Fruit fly (Drosophila melanogaster) whole organism, embryonic: ENCODE data around the gene lectin-28C.

Source experiments
- Ada2b ChIP-seq: fragments of 200-800 bp; sonication (Bioruptor generic); IDR thresholded peaks from 2 replicates; pipeline ENCODE4 v1.3.6; 2022; ENCODE audit warnings: missing biosample characterization, missing genetic modification characterization
- BEAF-32 ChIP-seq: fragments of 200-800 bp; sonication (Bioruptor generic); optimal IDR thresholded peaks from 3 replicates; lab custom pipeline; 2017; ENCODE audit warnings: missing biosample characterization, missing genetic modification characterization, mild to moderate bottlenecking, moderate library complexity, missing genetic modification reagents
- Bdp1 ChIP-seq: fragments of 200-800 bp; sonication (Bioruptor generic); optimal IDR thresholded peaks from 3 replicates; lab custom pipeline; 2016; ENCODE audit warnings: missing biosample characterization, missing genetic modification characterization
- CG10209 ChIP-seq: fragments of 200-800 bp; sonication (Bioruptor generic); optimal IDR thresholded peaks from 3 replicates; lab custom pipeline; 2017; ENCODE audit warnings: missing biosample characterization, mild to moderate bottlenecking, missing genetic modification characterization, missing genetic modification reagents
- CG11696 ChIP-seq: fragments of 200-800 bp; sonication (Bioruptor generic); IDR thresholded peaks from 2 replicates; pipeline ENCODE4 v1.3.6; 2022; ENCODE audit warnings: missing biosample characterization, missing genetic modification characterization
- CG11723 ChIP-seq: fragments of 200-800 bp; sonication (Bioruptor generic); optimal IDR thresholded peaks from 2 replicates; lab custom pipeline; 2017; ENCODE audit warnings: missing biosample characterization, mild to moderate bottlenecking, missing genetic modification characterization
- CG12071 ChIP-seq: fragments of 200-800 bp; sonication (Bioruptor generic); optimal IDR thresholded peaks from 3 replicates; lab custom pipeline; 2018; ENCODE audit warnings: missing biosample characterization, mild to moderate bottlenecking, missing genetic modification characterization
- CG15269 ChIP-seq: fragments of 200-800 bp; sonication (Bioruptor generic); optimal IDR thresholded peaks from 2 replicates; lab custom pipeline; 2018; ENCODE audit warnings: missing biosample characterization, mild to moderate bottlenecking, missing genetic modification characterization, moderate library complexity
- CG1529 ChIP-seq: fragments of 200-800 bp; sonication (Bioruptor generic); optimal IDR thresholded peaks from 3 replicates; lab custom pipeline; 2018; ENCODE audit warnings: missing biosample characterization, missing genetic modification characterization
- CG17568 ChIP-seq: fragments of 200-800 bp; sonication (Bioruptor generic); optimal IDR thresholded peaks from 2 replicates; lab custom pipeline; 2018; ENCODE audit warnings: missing biosample characterization, mild to moderate bottlenecking, missing genetic modification characterization, moderate library complexity
- CG2120 ChIP-seq: fragments of 200-800 bp; sonication (Bioruptor generic); optimal IDR thresholded peaks from 3 replicates; lab custom pipeline; 2016; ENCODE audit warnings: missing biosample characterization, missing genetic modification characterization
- CG32532 ChIP-seq: fragments of 200-800 bp; sonication (Bioruptor generic); IDR thresholded peaks from 2 replicates; pipeline ENCODE4 v1.3.6; 2022; ENCODE audit warnings: missing biosample characterization, missing genetic modification characterization
- CG32767 ChIP-seq: fragments of 200-800 bp; sonication (Bioruptor generic); IDR thresholded peaks from 2 replicates; pipeline ENCODE4 v1.3.6; 2022; ENCODE audit warnings: missing biosample characterization, missing genetic modification characterization
- CG33557 ChIP-seq: fragments of 200-800 bp; sonication (Bioruptor generic); optimal IDR thresholded peaks from 2 replicates; lab custom pipeline; 2019; ENCODE audit warnings: missing biosample characterization, mild to moderate bottlenecking, missing genetic modification characterization, moderate library complexity
- CG3407 ChIP-seq: fragments of 200-800 bp; sonication (Bioruptor generic); optimal IDR thresholded peaks from 2 replicates; lab custom pipeline; 2018; ENCODE audit warnings: missing biosample characterization, mild to moderate bottlenecking, missing genetic modification characterization
- CG34224 ChIP-seq: fragments of 200-800 bp; sonication (Bioruptor generic); IDR thresholded peaks from 3 replicates; pipeline ENCODE4 v1.3.6; 2022; ENCODE audit warnings: missing biosample characterization, missing genetic modification characterization; ENCODE audit not compliant: partially characterized antibody
- CG3847 ChIP-seq: fragments of 200-800 bp; sonication (Bioruptor generic); IDR thresholded peaks from 2 replicates; pipeline ENCODE4 v1.3.6; 2022; ENCODE audit warnings: missing biosample characterization, missing genetic modification characterization
- CG4360 ChIP-seq: fragments of 200-800 bp; sonication (Bioruptor generic); IDR thresholded peaks from 2 replicates; pipeline ENCODE4 v1.3.6; 2022; ENCODE audit warnings: missing biosample characterization, missing genetic modification characterization
- CG43689 ChIP-seq: fragments of 200-800 bp; sonication (Bioruptor generic); IDR thresholded peaks from 2 replicates; pipeline ENCODE4 v1.3.6; 2022; ENCODE audit warnings: missing biosample characterization, missing genetic modification characterization
- CG4617 ChIP-seq: fragments of 200-800 bp; sonication (Bioruptor generic); optimal IDR thresholded peaks from 3 replicates; lab custom pipeline; 2016; ENCODE audit warnings: missing biosample characterization, missing genetic modification characterization, borderline replicate concordance
- CG7556 ChIP-seq: fragments of 200-800 bp; sonication (Bioruptor generic); optimal IDR thresholded peaks from 2 replicates; lab custom pipeline; 2017; ENCODE audit warnings: missing biosample characterization, mild to moderate bottlenecking, missing genetic modification characterization
- CG8388 ChIP-seq: fragments of 200-800 bp; sonication (Bioruptor generic); optimal IDR thresholded peaks from 2 replicates; lab custom pipeline; 2019; ENCODE audit warnings: missing biosample characterization, mild to moderate bottlenecking, missing genetic modification characterization, moderate library complexity
- CG9817 ChIP-seq: fragments of 200-800 bp; sonication (Bioruptor generic); optimal IDR thresholded peaks from 2 replicates; lab custom pipeline; 2018; ENCODE audit warnings: missing biosample characterization, mild to moderate bottlenecking, missing genetic modification characterization, moderate library complexity
- CTCF ChIP-seq: fragments of 200-800 bp; sonication (Bioruptor generic); optimal IDR thresholded peaks from 2 replicates; lab custom pipeline; 2017; ENCODE audit warnings: missing biosample characterization, mild to moderate bottlenecking, missing genetic modification characterization, moderate library complexity
- Chrac-16 ChIP-seq: fragments of 200-800 bp; sonication (Bioruptor generic); optimal IDR thresholded peaks from 3 replicates; lab custom pipeline; 2016; ENCODE audit warnings: missing biosample characterization, missing genetic modification characterization
- D ChIP-seq, 2 experiments: fragments of 200-800 bp in 1 of 2; fragments of >200 bp in 1 of 2; sonication (Bioruptor generic) in 1 of 2; optimal IDR thresholded peaks; 2 replicates in 1 of 2; 3 replicates in 1 of 2; lab custom pipeline; 2017; ENCODE audit warnings: mild to moderate bottlenecking in 1 of 2, missing biosample characterization in 1 of 2, missing genetic modification characterization in 1 of 2, missing genetic modification reagents in 1 of 2
- Dbx ChIP-seq: fragments of 200-800 bp; sonication (Bioruptor generic); IDR thresholded peaks from 3 replicates; pipeline ENCODE4 v1.3.6; 2022; ENCODE audit warnings: missing biosample characterization, missing genetic modification characterization
- Ets97D ChIP-seq: fragments of 200-800 bp; sonication (Bioruptor generic); optimal IDR thresholded peaks from 3 replicates; lab custom pipeline; 2016; ENCODE audit warnings: missing biosample characterization, missing genetic modification characterization
- MTF-1 ChIP-seq: fragments of 200-800 bp; sonication (Bioruptor generic); optimal IDR thresholded peaks from 2 replicates; lab custom pipeline; 2018; ENCODE audit warnings: missing biosample characterization, mild to moderate bottlenecking, missing genetic modification characterization, borderline replicate concordance
- Oli ChIP-seq: fragments of 200-800 bp; sonication (Bioruptor generic); optimal IDR thresholded peaks from 2 replicates; lab custom pipeline; 2018; ENCODE audit warnings: missing biosample characterization, mild to moderate bottlenecking, missing genetic modification characterization, moderate library complexity
- Optix ChIP-seq: fragments of 200-800 bp; sonication (Bioruptor generic); IDR thresholded peaks from 3 replicates; pipeline ENCODE4 v1.3.6; 2022; ENCODE audit warnings: missing biosample characterization, missing genetic modification characterization
- Ptx1 ChIP-seq: fragments of 200-800 bp; sonication (Bioruptor generic); IDR thresholded peaks from 2 replicates; pipeline ENCODE4 v1.3.6; 2022; ENCODE audit warnings: missing biosample characterization, missing genetic modification characterization
- Scr ChIP-seq: fragments of 200-800 bp; sonication (Bioruptor generic); IDR thresholded peaks from 2 replicates; pipeline ENCODE4 v1.3.6; 2022; ENCODE audit warnings: missing biosample characterization, missing genetic modification characterization; ENCODE audit not compliant: partially characterized antibody
- Six4 ChIP-seq: fragments of 200-800 bp; sonication (Bioruptor generic); optimal IDR thresholded peaks from 2 replicates; lab custom pipeline; 2016; ENCODE audit warnings: missing biosample characterization, missing genetic modification characterization
- Sry-δ ChIP-seq: fragments of 200-800 bp; sonication (Bioruptor generic); optimal IDR thresholded peaks from 2 replicates; lab custom pipeline; 2016; ENCODE audit warnings: missing biosample characterization, missing genetic modification characterization
- Ssrp ChIP-seq: fragments of 200-800 bp; sonication (Bioruptor generic); optimal IDR thresholded peaks from 2 replicates; lab custom pipeline; 2018; ENCODE audit warnings: missing biosample characterization, mild to moderate bottlenecking, missing genetic modification characterization, moderate library complexity
- Usf ChIP-seq: fragments of 200-800 bp; sonication (Bioruptor generic); optimal IDR thresholded peaks from 2 replicates; lab custom pipeline; 2017; ENCODE audit warnings: missing genotype, missing biosample characterization, missing genetic modification characterization
- ac ChIP-seq: fragments of 200-800 bp; sonication (Bioruptor generic); optimal IDR thresholded peaks from 3 replicates; lab custom pipeline; 2017; ENCODE audit warnings: missing biosample characterization, mild to moderate bottlenecking, missing genetic modification characterization
- dm ChIP-seq: fragments of 200-800 bp; sonication (Bioruptor generic); optimal IDR thresholded peaks from 3 replicates; lab custom pipeline; 2016; ENCODE audit warnings: missing biosample characterization, missing genetic modification characterization
- hbn ChIP-seq: fragments of 200-800 bp; sonication (Bioruptor generic); IDR thresholded peaks from 2 replicates; pipeline ENCODE4 v1.3.6; 2022; ENCODE audit warnings: missing biosample characterization, missing genetic modification characterization; ENCODE audit not compliant: partially characterized antibody
- insv ChIP-seq, 2 experiments: fragments of 200-800 bp; sonication (Bioruptor generic); optimal IDR thresholded peaks; 3 replicates each; lab custom pipeline; 2016 to 2018; ENCODE audit warnings: missing biosample characterization in 2 of 2, missing genetic modification characterization in 2 of 2
- lilli ChIP-seq: fragments of 200-800 bp; sonication (Bioruptor generic); optimal IDR thresholded peaks from 3 replicates; lab custom pipeline; 2016; ENCODE audit warnings: missing biosample characterization, missing genetic modification characterization
- maf-S ChIP-seq: fragments of 200-800 bp; sonication (Bioruptor generic); optimal IDR thresholded peaks from 2 replicates; lab custom pipeline; 2016; ENCODE audit warnings: missing biosample characterization, missing genetic modification characterization
- mam ChIP-seq: fragments of 200-800 bp; sonication (Bioruptor generic); optimal IDR thresholded peaks from 3 replicates; lab custom pipeline; 2016; ENCODE audit warnings: missing biosample characterization, missing genetic modification characterization
- pfk ChIP-seq: fragments of 200-800 bp; sonication (Bioruptor generic); optimal IDR thresholded peaks from 2 replicates; lab custom pipeline; 2018; ENCODE audit warnings: missing biosample characterization, mild to moderate bottlenecking, missing genetic modification characterization, moderate library complexity
- run ChIP-seq: fragments of 200-800 bp; sonication (Bioruptor generic); optimal IDR thresholded peaks from 3 replicates; lab custom pipeline; 2018; ENCODE audit warnings: missing biosample characterization, mild to moderate bottlenecking, missing genetic modification characterization
- toy ChIP-seq: fragments of 200-800 bp; sonication (Bioruptor generic); IDR thresholded peaks from 2 replicates; pipeline ENCODE4 v1.3.6; 2022; ENCODE audit warnings: missing biosample characterization, missing genetic modification characterization
- trem ChIP-seq: fragments of 200-800 bp; optimal IDR thresholded peaks from 3 replicates; lab custom pipeline; 2019; ENCODE audit warnings: missing biosample characterization, mild to moderate bottlenecking, missing genetic modification characterization, moderate library complexity
- vfl ChIP-seq: fragments of 200-800 bp; sonication (Bioruptor generic); optimal IDR thresholded peaks from 2 replicates; lab custom pipeline; 2016; ENCODE audit warnings: missing biosample characterization, missing genetic modification characterization
- z ChIP-seq: fragments of 200-800 bp; sonication (Bioruptor generic); IDR thresholded peaks from 3 replicates; pipeline ENCODE4 v1.3.6; 2022; ENCODE audit warnings: missing biosample characterization, missing genetic modification characterization

Gene lectin-28C

dm6 chr2L:7821279-7821848 lies 35.5 kb upstream of the lectin-28C start (continued):
- TF ChIP-seq CG4617 (GFP tag; lab: Kevin White, UChicago) (peak; percentile 88), CG3847 (GFP tag; lab: Robert Waterston, UW) (peak; percentile 51), vfl (GFP tag; lab: Kevin White, UChicago) (no peak), trem (tag; lab: Kevin White, UChicago) (peak; percentile 44), Chrac-16 (peak; percentile 34), CG34224 (GFP tag; lab: Robert Waterston, UW) (peak; percentile 90), CG11723 (GFP tag; lab: Kevin White, UChicago) (no peak), z (GFP tag; lab: Robert Waterston, UW) (no peak), maf-S (peak; percentile 7), CG17568 (GFP tag; lab: Kevin White, UChicago) (no peak), Ada2b (peak; percentile 57), CG2120 (peak; percentile 79), Optix (peak; percentile 36; the same call in 1 of the 3 replicates), CG1529 (peak; percentile 97), mam (GFP tag; lab: Kevin White, UChicago) (peak; percentile 64), pfk (no peak), Sry-δ (peak; percentile 76), D (optimal IDR thresholded peaks at IDR 0.05; lab: Kevin White, UChicago) (no peak), D (GFP tag; optimal IDR thresholded peaks at IDR 0.05; lab: Kevin White, UChicago) (peak; percentile 40), CG9817 (tag; lab: Kevin White, UChicago) (peak; percentile 45), CG32532 (GFP tag; lab: Robert Waterston, UW) (peak; percentile 72), CG15269 (peak; percentile 62), Oli (tag; lab: Kevin White, UChicago) (peak; percentile 15), Scr (GFP tag; lab: Robert Waterston, UW) (peak; percentile 89), CG33557 (GFP tag; lab: Kevin White, UChicago) (peak; percentile 2), Six4 (GFP tag; lab: Kevin White, UChicago) (no peak), CG3407 (GFP tag; lab: Kevin White, UChicago) (no peak), CG43689 (no peak), run (tag; lab: Kevin White, UChicago) (no peak), CG4360 (GFP tag; lab: Robert Waterston, UW) (no peak), CG32767 (GFP tag; lab: Robert Waterston, UW) (peak; percentile 50; the same call in 1 of the 2 replicates), CG12071 (GFP tag; lab: Kevin White, UChicago) (no peak), Ptx1 (GFP tag; lab: Robert Waterston, UW) (peak; percentile 49; the same call in 1 of the 2 replicates), Usf (GFP tag; lab: Kevin White, UChicago) (no peak), lilli (peak; percentile 78), CG8388 (peak; percentile 43), CTCF (GFP tag; lab: Kevin White, UChicago) (peak; percentile 42), BEAF-32 (peak; percentile 85), CG7556 (GFP tag; lab: Kevin White, UChicago) (peak; percentile 33), Ssrp (tag; lab: Kevin White, UChicago) (peak; percentile 40), CG11696 (GFP tag; lab: Robert Waterston, UW) (no peak), MTF-1 (GFP tag; lab: Kevin White, UChicago) (peak; percentile 33), hbn (peak; percentile 87), Ets97D (GFP tag; lab: Kevin White, UChicago) (peak; percentile 86), ac (GFP tag; lab: Kevin White, UChicago) (peak; percentile 4), Bdp1 (GFP tag; lab: Kevin White, UChicago) (no peak), dm (GFP tag; lab: Kevin White, UChicago) (peak; percentile 53), insv (GFP tag; optimal IDR thresholded peaks at IDR 0.05; lab: Kevin White, UChicago) (peak in 1 of 2 experiments; percentile 9), Dbx (peak; percentile 73; the same call in 1 of the 3 replicates), toy (GFP tag; lab: Robert Waterston, UW) (0 out of 2 replicates have a peak, but pooled peaks have one; percentile 20), CG10209 (GFP tag; lab: Kevin White, UChicago) (peak; percentile 3)
